Worm (Caenorhabditis elegans) whole organism, L4/young adult: ENCODE measurements around the gene F54E4.4.

Experiments
- W03F9.2 ChIP-seq: fragments of 150-350 bp; optimal IDR thresholded peaks from 2 replicates; lab custom pipeline; 2014; ENCODE audit warnings: missing biosample characterization, missing genetic modification characterization
- dao-5 ChIP-seq: sonication (generic microtip); optimal IDR thresholded peaks from 2 replicates; lab custom pipeline; 2016; ENCODE audit warnings: missing genotype, missing genetic modification characterization, moderate library complexity, missing compliant biosample characterization
- him-1 ChIP-seq: sonication (generic microtip); optimal IDR thresholded peaks from 2 replicates; lab custom pipeline; 2016; ENCODE audit warnings: missing genotype, missing genetic modification reagents, missing genetic modification characterization, missing compliant biosample characterization

F54E4.4 gene

ce11 chrX:14594825-14595224, 50.5 kb downstream of the F54E4.4 start, which contains the start of gene C44H4.8:
C44H4.8 (plus strand) TSS chrX:14595125.
- TF ChIP-seq dao-5 (tag; lab: Kevin White, UChicago) (no peak), him-1 (tag; lab: Kevin White, UChicago) (no peak), W03F9.2 (tag; lab: Kevin White, UChicago) (no peak)

- TF ChIP-seq him-1 (tag; lab: Kevin White, UChicago) (no peak), dao-5 (tag; lab: Kevin White, UChicago) (no peak), W03F9.2 (tag; lab: Kevin White, UChicago) (no peak)
These were observed 52.1 kb downstream of the F54E4.4 start for ce11 chrX:14593206-14593605.
